Fruit fly (Drosophila melanogaster) whole organism, embryonic: ENCODE data around the gene wrm2.

ENCODE experiments used
- Bdp1 ChIP-seq: fragments of 200-800 bp; sonication (Bioruptor generic); optimal IDR thresholded peaks from 3 replicates; lab custom pipeline; 2016; ENCODE audit warnings: missing biosample characterization, missing genetic modification characterization
- C15 ChIP-seq: fragments of 200-800 bp; sonication (Bioruptor generic); IDR thresholded peaks from 3 replicates; pipeline ENCODE4 v1.3.6; 2022; ENCODE audit warnings: missing biosample characterization, missing genetic modification characterization
- CG10274 ChIP-seq: fragments of 200-800 bp; sonication (Bioruptor generic); optimal IDR thresholded peaks from 3 replicates; lab custom pipeline; 2017; ENCODE audit warnings: missing biosample characterization, mild to moderate bottlenecking, missing genetic modification characterization
- CG10321 ChIP-seq: fragments of 200-800 bp; sonication (Bioruptor generic); IDR thresholded peaks from 2 replicates; pipeline ENCODE4 v1.3.6; 2022; ENCODE audit warnings: missing biosample characterization, missing genetic modification characterization
- CG10431 ChIP-seq: fragments of 200-800 bp; sonication (Bioruptor generic); optimal IDR thresholded peaks from 3 replicates; lab custom pipeline; 2018; ENCODE audit warnings: missing biosample characterization, mild to moderate bottlenecking, missing genetic modification characterization
- CG14441 ChIP-seq: fragments of 200-800 bp; sonication (Bioruptor generic); IDR thresholded peaks from 2 replicates; pipeline ENCODE4 v1.3.6; 2022; ENCODE audit warnings: missing biosample characterization, missing genetic modification characterization
- CG16863 ChIP-seq: fragments of 200-800 bp; sonication (Bioruptor generic); optimal IDR thresholded peaks from 3 replicates; lab custom pipeline; 2016; ENCODE audit warnings: missing biosample characterization, missing genetic modification characterization
- CG1792 ChIP-seq: fragments of 200-800 bp; sonication (Bioruptor generic); optimal IDR thresholded peaks from 2 replicates; lab custom pipeline; 2016; ENCODE audit warnings: missing biosample characterization, missing genetic modification characterization
- CG18262 ChIP-seq: fragments of 200-800 bp; optimal IDR thresholded peaks from 3 replicates; lab custom pipeline; 2019; ENCODE audit warnings: missing biosample characterization, mild to moderate bottlenecking, missing genetic modification characterization, moderate library complexity
- CG2202 ChIP-seq: fragments of 200-800 bp; sonication (Bioruptor generic); optimal IDR thresholded peaks from 2 replicates; lab custom pipeline; 2018; ENCODE audit warnings: missing biosample characterization, mild to moderate bottlenecking, missing genetic modification characterization
- CG31388 ChIP-seq: fragments of 200-800 bp; sonication (Bioruptor generic); optimal IDR thresholded peaks from 2 replicates; lab custom pipeline; 2016; ENCODE audit warnings: missing biosample characterization, missing genetic modification characterization
- CG34224 ChIP-seq: fragments of 200-800 bp; sonication (Bioruptor generic); IDR thresholded peaks from 3 replicates; pipeline ENCODE4 v1.3.6; 2022; ENCODE audit warnings: missing biosample characterization, missing genetic modification characterization; ENCODE audit not compliant: partially characterized antibody
- CG4424 ChIP-seq: fragments of 200-800 bp; sonication (Bioruptor generic); optimal IDR thresholded peaks from 3 replicates; lab custom pipeline; 2016; ENCODE audit warnings: missing biosample characterization, missing genetic modification characterization
- CG4707 ChIP-seq: fragments of 200-800 bp; sonication (Bioruptor generic); optimal IDR thresholded peaks from 2 replicates; lab custom pipeline; 2018; ENCODE audit warnings: missing biosample characterization, mild to moderate bottlenecking, missing genetic modification characterization, moderate library complexity
- CG6272 ChIP-seq: fragments of 200-800 bp; sonication (Bioruptor generic); IDR thresholded peaks from 2 replicates; pipeline ENCODE4 v1.3.6; 2022; ENCODE audit warnings: missing biosample characterization, missing genetic modification characterization
- CG6654 ChIP-seq: fragments of 200-800 bp; sonication (Bioruptor generic); optimal IDR thresholded peaks from 2 replicates; lab custom pipeline; 2017; ENCODE audit warnings: missing biosample characterization, mild to moderate bottlenecking, missing genetic modification characterization
- CG7839 ChIP-seq: fragments of 200-800 bp; sonication (Bioruptor generic); optimal IDR thresholded peaks from 3 replicates; lab custom pipeline; 2018; ENCODE audit warnings: missing biosample characterization, mild to moderate bottlenecking, missing genetic modification characterization, moderate library complexity
- CG8765 ChIP-seq: fragments of 200-800 bp; sonication (Bioruptor generic); IDR thresholded peaks from 2 replicates; pipeline ENCODE4 v1.3.6; 2022; ENCODE audit warnings: missing biosample characterization, missing genetic modification characterization
- CkIIα-i1 ChIP-seq: fragments of 200-800 bp; sonication (Bioruptor generic); IDR thresholded peaks from 2 replicates; pipeline ENCODE4 v1.3.6; 2022; ENCODE audit warnings: missing biosample characterization, missing genetic modification characterization
- Fer3 ChIP-seq: fragments of 200-800 bp; sonication (Bioruptor generic); optimal IDR thresholded peaks from 2 replicates; lab custom pipeline; 2018; ENCODE audit warnings: missing biosample characterization, mild to moderate bottlenecking, missing genetic modification characterization, moderate library complexity
- HHEX ChIP-seq: fragments of 200-800 bp; sonication (Bioruptor generic); optimal IDR thresholded peaks from 3 replicates; lab custom pipeline; 2017; ENCODE audit warnings: missing biosample characterization, mild to moderate bottlenecking, missing genetic modification characterization, missing genetic modification reagents
- HLHmδ ChIP-seq: fragments of 200-800 bp; sonication (Bioruptor generic); optimal IDR thresholded peaks from 2 replicates; lab custom pipeline; 2018; ENCODE audit warnings: missing biosample characterization, mild to moderate bottlenecking, missing genetic modification characterization, moderate library complexity
- HmgD ChIP-seq: fragments of 200-800 bp; sonication (Bioruptor generic); optimal IDR thresholded peaks from 3 replicates; lab custom pipeline; 2016; ENCODE audit warnings: missing biosample characterization, missing genetic modification characterization
- NFAT ChIP-seq: fragments of 200-800 bp; sonication (Bioruptor generic); IDR thresholded peaks from 2 replicates; pipeline ENCODE4 v1.3.6; 2022; ENCODE audit warnings: missing biosample characterization, missing genetic modification characterization
- Nf-YA ChIP-seq: fragments of 200-800 bp; sonication (Bioruptor generic); IDR thresholded peaks from 2 replicates; pipeline ENCODE4 v1.3.6; 2022; ENCODE audit warnings: missing biosample characterization, missing genetic modification characterization
- Ssrp ChIP-seq: fragments of 200-800 bp; sonication (Bioruptor generic); optimal IDR thresholded peaks from 2 replicates; lab custom pipeline; 2018; ENCODE audit warnings: missing biosample characterization, mild to moderate bottlenecking, missing genetic modification characterization, moderate library complexity
- TFAM ChIP-seq: fragments of 200-800 bp; sonication (Bioruptor generic); optimal IDR thresholded peaks from 2 replicates; lab custom pipeline; 2017; ENCODE audit warnings: missing biosample characterization, missing genetic modification characterization, inconsistent platforms
- Tbp ChIP-seq: fragments of >200 bp; optimal IDR thresholded peaks from 2 replicates; lab custom pipeline; 2018; ENCODE audit warnings: missing biosample characterization, missing genetic modification characterization
- Vsx1 ChIP-seq: fragments of 200-800 bp; sonication (Bioruptor generic); optimal IDR thresholded peaks from 2 replicates; lab custom pipeline; 2017; ENCODE audit warnings: missing biosample characterization, mild to moderate bottlenecking, missing genetic modification characterization, missing genetic modification reagents
- ato ChIP-seq: fragments of 200-800 bp; sonication (Bioruptor generic); IDR thresholded peaks from 2 replicates; pipeline ENCODE4 v1.3.6; 2022; ENCODE audit warnings: missing biosample characterization, missing genetic modification characterization; ENCODE audit not compliant: partially characterized antibody
- chinmo ChIP-seq: fragments of 200-800 bp; sonication (Bioruptor generic); IDR thresholded peaks from 4 replicates; pipeline ENCODE4 v1.3.6; 2022; ENCODE audit warnings: missing biosample characterization, missing genetic modification characterization; ENCODE audit not compliant: partially characterized antibody
- corto ChIP-seq: fragments of 200-800 bp; sonication (Bioruptor generic); optimal IDR thresholded peaks from 2 replicates; lab custom pipeline; 2016; ENCODE audit warnings: missing biosample characterization, mild to moderate bottlenecking, missing genetic modification characterization, moderate library complexity
- crp ChIP-seq, 2 experiments: fragments of 200-800 bp; sonication (Bioruptor generic); optimal IDR thresholded peaks; 2 replicates in 1 of 2; 3 replicates in 1 of 2; lab custom pipeline; 2017; ENCODE audit warnings: missing biosample characterization in 2 of 2, missing genetic modification characterization in 2 of 2, mild to moderate bottlenecking in 1 of 2, moderate library complexity in 1 of 2
- cwo ChIP-seq: fragments of 200-800 bp; sonication (Bioruptor generic); optimal IDR thresholded peaks from 3 replicates; lab custom pipeline; 2017; ENCODE audit warnings: missing biosample characterization, missing genetic modification characterization, mild to moderate bottlenecking, moderate library complexity, missing genetic modification reagents
- emc ChIP-seq: fragments of 200-800 bp; sonication (Bioruptor generic); optimal IDR thresholded peaks from 2 replicates; lab custom pipeline; 2016; ENCODE audit warnings: missing biosample characterization, missing genetic modification characterization
- gce ChIP-seq: fragments of 200-800 bp; sonication (Bioruptor generic); IDR thresholded peaks from 3 replicates; pipeline ENCODE4 v1.3.6; 2022; ENCODE audit warnings: missing biosample characterization, missing genetic modification characterization
- insv ChIP-seq, 2 experiments: fragments of 200-800 bp; sonication (Bioruptor generic); optimal IDR thresholded peaks; 3 replicates each; lab custom pipeline; 2016 to 2018; ENCODE audit warnings: missing biosample characterization in 2 of 2, missing genetic modification characterization in 2 of 2
- ken ChIP-seq: fragments of 200-800 bp; sonication (Bioruptor generic); IDR thresholded peaks from 3 replicates; pipeline ENCODE4 v1.3.6; 2022; ENCODE audit warnings: missing biosample characterization, missing genetic modification characterization
- org-1 ChIP-seq: fragments of 200-800 bp; sonication (Bioruptor generic); optimal IDR thresholded peaks from 2 replicates; lab custom pipeline; 2017; ENCODE audit warnings: missing biosample characterization, missing genetic modification characterization
- rib ChIP-seq: fragments of 200-800 bp; sonication (Bioruptor generic); IDR thresholded peaks from 2 replicates; pipeline ENCODE4 v1.3.6; 2022; ENCODE audit warnings: missing biosample characterization, missing genetic modification characterization
- so ChIP-seq: fragments of 200-800 bp; sonication (Bioruptor generic); IDR thresholded peaks from 3 replicates; pipeline ENCODE4 v1.3.6; 2022; ENCODE audit warnings: missing biosample characterization, missing genetic modification characterization
- ssp ChIP-seq: fragments of 200-800 bp; sonication (Bioruptor generic); IDR thresholded peaks from 2 replicates; pipeline ENCODE4 v1.3.6; 2022; ENCODE audit warnings: missing biosample characterization, missing genetic modification characterization
- stc ChIP-seq: fragments of 200-800 bp; sonication (Bioruptor generic); IDR thresholded peaks from 2 replicates; pipeline ENCODE4 v1.3.6; 2022; ENCODE audit warnings: missing biosample characterization, missing genetic modification characterization
- tgo ChIP-seq: fragments of 200-800 bp; sonication (Bioruptor generic); IDR thresholded peaks from 3 replicates; pipeline ENCODE4 v1.3.6; 2022; ENCODE audit warnings: missing biosample characterization, missing genetic modification characterization
- trem ChIP-seq: fragments of 200-800 bp; optimal IDR thresholded peaks from 3 replicates; lab custom pipeline; 2019; ENCODE audit warnings: missing biosample characterization, mild to moderate bottlenecking, missing genetic modification characterization, moderate library complexity
- wdn ChIP-seq: fragments of 200-800 bp; sonication (Bioruptor generic); IDR thresholded peaks from 2 replicates; pipeline ENCODE4 v1.3.6; 2022; ENCODE audit warnings: missing biosample characterization, missing genetic modification characterization
- yki ChIP-seq: fragments of >200 bp; optimal IDR thresholded peaks from 3 replicates; lab custom pipeline; 2018
- zen2 ChIP-seq: fragments of 200-800 bp; sonication (Bioruptor generic); IDR thresholded peaks from 3 replicates; pipeline ENCODE4 v1.3.6; 2022; ENCODE audit warnings: missing biosample characterization, missing genetic modification characterization; ENCODE audit not compliant: partially characterized antibody
- zfh1 ChIP-seq: fragments of 200-800 bp; sonication (Bioruptor generic); IDR thresholded peaks from 3 replicates; pipeline ENCODE4 v1.3.6; 2022; ENCODE audit warnings: missing biosample characterization, missing genetic modification characterization

wrm2 gene

DNA sequence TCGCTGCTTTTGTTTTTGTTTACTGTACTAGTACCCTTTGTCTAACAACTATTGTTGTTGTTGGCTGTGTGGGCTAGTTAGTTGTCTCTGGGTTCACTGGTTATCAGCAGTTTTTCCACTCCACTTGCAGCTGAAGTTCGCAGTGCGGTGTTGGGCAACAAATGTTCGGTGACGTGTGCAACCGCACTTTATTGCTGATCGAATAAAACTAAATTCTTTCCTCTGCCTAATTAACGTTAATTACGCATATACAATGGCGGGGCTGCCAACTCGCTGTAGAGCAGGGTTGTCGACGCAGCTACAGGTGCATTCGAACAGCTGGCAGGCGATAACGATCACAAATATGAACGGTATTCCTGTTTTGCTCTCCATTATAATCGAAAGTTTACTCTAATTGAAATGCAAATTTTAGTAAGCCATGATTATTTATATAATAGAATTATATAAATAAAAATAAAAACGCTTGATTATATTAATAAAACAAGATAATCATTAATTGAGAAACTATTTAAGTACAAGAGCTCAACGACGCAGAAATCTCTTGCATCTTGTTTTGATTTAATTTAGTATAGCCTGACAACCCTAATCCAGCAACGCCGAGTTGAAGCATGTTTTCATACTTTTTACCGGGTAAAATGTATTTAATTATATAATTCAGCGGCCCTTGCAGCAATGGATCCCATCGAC is 6.3 kb downstream of the wrm2 start, which contains the start of the genes mrva, CG42307 and mus312 (continued):
- TF ChIP-seq zen2 (GFP tag; lab: Robert Waterston, UW) (no peak), Nf-YA (GFP tag; lab: Robert Waterston, UW) (peak; percentile 46; the same call in 1 of the 2 replicates), corto (no peak), tgo (GFP tag; lab: Robert Waterston, UW) (peak; percentile 90), ato (0 out of 2 replicates have a peak, but pooled peaks have one; percentile 39), yki (lab: Kevin White, UChicago) (no peak), HHEX (peak; percentile 88), emc (no peak), Fer3 (tag; lab: Kevin White, UChicago) (peak; percentile 91), ssp (GFP tag; lab: Robert Waterston, UW) (peak; percentile 84), CG16863 (GFP tag; lab: Kevin White, UChicago) (no peak), org-1 (peak; percentile 66), CG31388 (peak; percentile 69), stc (peak; percentile 78), CG6654 (GFP tag; lab: Kevin White, UChicago) (no peak), ken (GFP tag; lab: Robert Waterston, UW) (peak; percentile 68), CkIIα-i1 (GFP tag; lab: Robert Waterston, UW) (no peak), Tbp (GFP tag; lab: Kevin White, UChicago) (no peak), HLHmδ (GFP tag; lab: Kevin White, UChicago) (peak; percentile 67), chinmo (GFP tag; lab: Robert Waterston, UW) (peak; percentile 88), CG8765 (GFP tag; lab: Robert Waterston, UW) (0 out of 2 replicates have a peak, but pooled peaks have one; percentile 54), CG1792 (GFP tag; lab: Kevin White, UChicago) (peak; percentile 28), CG10431 (peak; percentile 75), TFAM (GFP tag; lab: Kevin White, UChicago) (no peak), wdn (peak; percentile 63), zfh1 (GFP tag; lab: Robert Waterston, UW) (peak; percentile 85), Vsx1 (peak; percentile 98), CG2202 (tag; lab: Kevin White, UChicago) (peak; percentile 66), Bdp1 (GFP tag; lab: Kevin White, UChicago) (peak; percentile 42), C15 (0 out of 3 replicates have a peak, but pooled peaks have one; percentile 66), CG34224 (no peak), CG7839 (tag; lab: Kevin White, UChicago) (no peak), CG14441 (GFP tag; lab: Robert Waterston, UW) (peak; percentile 69), gce (0 out of 3 replicates have a peak, but pooled peaks have one; percentile 14), CG6272 (GFP tag; lab: Robert Waterston, UW) (0 out of 2 replicates have a peak, but pooled peaks have one; percentile 64), CG4424 (peak; percentile 80), cwo (GFP tag; lab: Kevin White, UChicago) (peak; percentile 78), crp (GFP tag; optimal IDR thresholded peaks at IDR 0.05; lab: Kevin White, UChicago) (peak; percentile 82 to 96), NFAT (peak; percentile 75), CG10274 (GFP tag; lab: Kevin White, UChicago) (no peak), Ssrp (tag; lab: Kevin White, UChicago) (peak; percentile 93), CG10321 (peak; percentile 41; the same call in 1 of the 2 replicates), trem (tag; lab: Kevin White, UChicago) (peak; percentile 99), HmgD (GFP tag; lab: Kevin White, UChicago) (no peak), insv (GFP tag; optimal IDR thresholded peaks at IDR 0.05; lab: Kevin White, UChicago) (peak in 1 of 2 experiments; percentile 75), so (GFP tag; lab: Robert Waterston, UW) (peak; percentile 87; the same call in 2 of the 3 replicates), CG4707 (GFP tag; lab: Kevin White, UChicago) (no peak), CG18262 (tag; lab: Kevin White, UChicago) (peak; percentile 92), rib (peak; percentile 46)
